Worm (Caenorhabditis elegans): Measurements from ENCODE around the gene saeg-1.

saeg-1 gene

ce11 chrV:10894601-10895000 is 29.1 kb upstream of the saeg-1 start, which contains the start of the genes F32D8.14 and F32D8.5 (continued):
- TF ChIP-seq pax-1 (tag; optimal IDR thresholded peaks at IDR 0.05) (no peak), Y22D7AL.16 (tag; optimal IDR thresholded peaks at IDR 0.05) (no peak), pha-2 (tag; optimal IDR thresholded peaks at IDR 0.05) (no peak), pqm-1 (tag; optimal IDR thresholded peaks at IDR 0.05) (no peak), fkh-6 (tag; optimal IDR thresholded peaks at IDR 0.05) (peak; percentile 0), unc-86 (tag; optimal IDR thresholded peaks at IDR 0.05) (no peak), K09A11.1 (tag; optimal IDR thresholded peaks at IDR 0.05; ENCODE audit: insufficient read depth) (no peak), gmeb-2 (tag; optimal IDR thresholded peaks at IDR 0.05) (no peak), ceh-48 (tag; optimal IDR thresholded peaks at IDR 0.05) (no peak), elt-2 (tag; optimal IDR thresholded peaks at IDR 0.05) (peak; percentile 47), ama-1 (optimal IDR thresholded peaks at IDR 0.05) (no peak), hlh-15 (tag; optimal IDR thresholded peaks at IDR 0.05) (no peak), ceh-9 (tag; optimal IDR thresholded peaks at IDR 0.05) (no peak), tbx-2 (tag; optimal IDR thresholded peaks at IDR 0.05) (peak; percentile 80), ceh-2 (tag; optimal IDR thresholded peaks at IDR 0.05) (peak; percentile 75), hlh-8 (tag; optimal IDR thresholded peaks at IDR 0.05) (peak; percentile 66)

- TF ChIP-seq ama-1 (optimal IDR thresholded peaks at IDR 0.05) = no peak
- no peak for TF ChIP-seq tbx-7 (tag; optimal IDR thresholded peaks at IDR 0.05)
- no peak for TF ChIP-seq ceh-9 (tag; optimal IDR thresholded peaks at IDR 0.05)
- no peak for TF ChIP-seq pros-1 (tag; optimal IDR thresholded peaks at IDR 0.05)
- no peak for TF ChIP-seq che-1 (tag; optimal IDR thresholded peaks at IDR 0.05)
- no peak for TF ChIP-seq fax-1 (tag; optimal IDR thresholded peaks at IDR 0.05)
- TF ChIP-seq T23F11.4 (GFP tag; optimal IDR thresholded peaks at IDR 0.05) = no peak
- no peak for TF ChIP-seq sox-4 (tag; optimal IDR thresholded peaks at IDR 0.05)
- TF ChIP-seq ceh-45 (GFP tag; IDR thresholded peaks at IDR 0.05) = no peak
- TF ChIP-seq unc-55 (GFP tag; optimal IDR thresholded peaks at IDR 0.05) = no peak
- TF ChIP-seq dmd-4 (tag; optimal IDR thresholded peaks at IDR 0.05; ENCODE audit: borderline replicate concordance) = no peak
- TF ChIP-seq hlh-13 (GFP tag; optimal IDR thresholded peaks at IDR 0.05) = no peak
- TF ChIP-seq sox-2 (GFP tag; IDR thresholded peaks at IDR 0.05) = no peak
- no peak for TF ChIP-seq K02D7.2 (tag; optimal IDR thresholded peaks at IDR 0.05)
- no peak for TF ChIP-seq C08G9.2 (tag; optimal IDR thresholded peaks at IDR 0.05)
- no peak for TF ChIP-seq zip-5 (tag; optimal IDR thresholded peaks at IDR 0.05)
- TF ChIP-seq ceh-22 (tag; optimal IDR thresholded peaks at IDR 0.05) = no peak
- TF ChIP-seq elt-2 (tag; optimal IDR thresholded peaks at IDR 0.05) = no peak
- no peak for TF ChIP-seq syd-9 (tag; optimal IDR thresholded peaks at IDR 0.05)
- TF ChIP-seq rnt-1 (tag; optimal IDR thresholded peaks at IDR 0.05) = no peak
These were observed 28.1 kb upstream of the saeg-1 start, which contains the start of gene F32D8.4 for ce11 chrV:10893510-10894128. Gene F32D8.4 (minus strand): TSS chrV:10893560.

ce11 chrV:10890980-10891379 is 25.5 kb upstream of the saeg-1 start, which contains the start of gene F32D8.12:
Gene F32D8.12 (minus strand): TSS chrV:10891027.
- no peak for TF ChIP-seq hlh-13 (GFP tag; optimal IDR thresholded peaks at IDR 0.05)
- TF ChIP-seq unc-55 (GFP tag; optimal IDR thresholded peaks at IDR 0.05) = no peak
- TF ChIP-seq npax-4 (tag; optimal IDR thresholded peaks at IDR 0.05) = no peak
- TF ChIP-seq ets-4 (tag; optimal IDR thresholded peaks at IDR 0.05) = no peak
- no peak for TF ChIP-seq hlh-15 (tag; optimal IDR thresholded peaks at IDR 0.05)
- no peak for TF ChIP-seq fkh-10 (GFP tag; optimal IDR thresholded peaks at IDR 0.05)
- TF ChIP-seq lin-11 (tag; optimal IDR thresholded peaks at IDR 0.05) = no peak
- TF ChIP-seq fax-1 (tag; optimal IDR thresholded peaks at IDR 0.05) = no peak

ce11 chrV:10889774-10890173 is 24.3 kb upstream of the saeg-1 start:
- TF ChIP-seq sdc-2 (tag; optimal IDR thresholded peaks at IDR 0.05) (no peak), dmd-4 (tag; optimal IDR thresholded peaks at IDR 0.05; ENCODE audit: borderline replicate concordance) (no peak), hlh-30 (tag; optimal IDR thresholded peaks at IDR 0.05; ENCODE audit: insufficient read depth) (no peak), ztf-16 (tag; optimal IDR thresholded peaks at IDR 0.05) (no peak), rnt-1 (tag; optimal IDR thresholded peaks at IDR 0.05) (no peak), pha-4 (tag; optimal IDR thresholded peaks at IDR 0.05) (no peak), C08G9.2 (tag; optimal IDR thresholded peaks at IDR 0.05) (no peak), ceh-24 (tag; optimal IDR thresholded peaks at IDR 0.05) (no peak), odd-2 (tag; optimal IDR thresholded peaks at IDR 0.05) (no peak), ahr-1 (tag; optimal IDR thresholded peaks at IDR 0.05) (no peak), hlh-15 (tag; optimal IDR thresholded peaks at IDR 0.05) (no peak), mec-3 (tag; optimal IDR thresholded peaks at IDR 0.05; ENCODE audit: borderline replicate concordance) (no peak), elt-4 (tag; optimal IDR thresholded peaks at IDR 0.05) (no peak), ceh-2 (tag; optimal IDR thresholded peaks at IDR 0.05) (no peak), pat-9 (tag; optimal IDR thresholded peaks at IDR 0.05) (no peak), unc-86 (tag; optimal IDR thresholded peaks at IDR 0.05) (no peak)

All from whole organism, late embryonic.